Fruit fly (Drosophila melanogaster) whole organism, wandering third instar larva: ENCODE data around the gene CG1113.

Experiments used
- HLH106 ChIP-seq: fragments of 200-800 bp; optimal IDR thresholded peaks from 3 replicates; lab custom pipeline; 2019; ENCODE audit warnings: missing biosample characterization, mild to moderate bottlenecking, missing genetic modification characterization, moderate library complexity
- Hr78 ChIP-seq: fragments of >200 bp; optimal IDR thresholded peaks from 2 replicates; lab custom pipeline; 2017; ENCODE audit warnings: missing biosample characterization, missing genetic modification characterization
- N ChIP-seq: fragments of >200 bp; optimal IDR thresholded peaks from 2 replicates; lab custom pipeline; 2018; ENCODE audit warnings: missing biosample characterization, missing external identifiers, missing genetic modification characterization
- br ChIP-seq: fragments of 200-800 bp; sonication (Bioruptor generic); optimal IDR thresholded peaks from 2 replicates; lab custom pipeline; 2016; ENCODE audit warnings: missing biosample characterization, missing genetic modification characterization
- brk ChIP-seq: fragments of 200-800 bp; sonication (Bioruptor generic); optimal IDR thresholded peaks from 2 replicates; lab custom pipeline; 2016; ENCODE audit warnings: missing biosample characterization, mild to moderate bottlenecking, missing genetic modification characterization
- foxo ChIP-seq, 2 experiments: fragments of 200-800 bp; sonication (Bioruptor generic); optimal IDR thresholded peaks; 2 replicates in 1 of 2; 3 replicates in 1 of 2; lab custom pipeline; 2016 to 2017; ENCODE audit warnings: missing biosample characterization in 2 of 2, missing genetic modification characterization in 2 of 2
- h ChIP-seq: fragments of 200-800 bp; sonication (Bioruptor generic); optimal IDR thresholded peaks from 3 replicates; lab custom pipeline; 2016; ENCODE audit warnings: missing biosample characterization, mild to moderate bottlenecking, missing genetic modification characterization
- jim ChIP-seq: fragments of 175-275, 200-325 bp; sonication (Bioruptor generic); optimal IDR thresholded peaks from 2 replicates; lab custom pipeline; 2016; ENCODE audit warnings: missing biosample characterization, mild to moderate bottlenecking, missing genetic modification characterization
- pan ChIP-seq: fragments of >200 bp; optimal IDR thresholded peaks from 2 replicates; lab custom pipeline; 2017
- psq ChIP-seq: fragments of 200-800 bp; sonication (Bioruptor generic); optimal IDR thresholded peaks from 3 replicates; lab custom pipeline; 2017; ENCODE audit warnings: missing biosample characterization, mild to moderate bottlenecking, missing genetic modification characterization, moderate library complexity
- rgr ChIP-seq: fragments of 200-800 bp; sonication (Bioruptor generic); optimal IDR thresholded peaks from 3 replicates; lab custom pipeline; 2016; ENCODE audit warnings: missing biosample characterization, mild to moderate bottlenecking, missing genetic modification characterization
- usp ChIP-seq: fragments of >200 bp; optimal IDR thresholded peaks from 2 replicates; lab custom pipeline; 2017; ENCODE audit warnings: missing biosample characterization, missing genetic modification characterization

DNA sequence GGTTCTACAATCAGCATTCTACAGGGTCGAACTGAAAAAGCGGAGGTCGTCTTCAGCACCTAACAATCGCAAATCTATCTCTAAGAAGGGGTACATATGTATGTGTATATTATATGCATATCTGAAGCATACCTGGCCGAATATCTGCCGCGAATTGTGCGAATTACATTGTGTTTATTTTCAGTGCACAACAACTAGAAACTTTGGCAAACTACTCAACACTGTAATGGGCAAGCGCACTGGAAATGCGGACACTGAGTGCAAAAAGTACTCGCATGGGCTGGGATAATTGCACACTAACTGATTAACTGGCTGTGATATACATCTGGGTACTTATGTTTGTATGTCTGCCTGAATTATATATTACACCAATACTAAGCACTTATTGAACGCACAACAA, 17.9 kb downstream of the CG1113 start:
- TF ChIP-seq jim (GFP tag; lab: Kevin White, UChicago), result no peak
- TF ChIP-seq rgr, result peak; percentile 44
- no peak for TF ChIP-seq usp (GFP tag; lab: Kevin White, UChicago)
- no peak for TF ChIP-seq brk (GFP tag; lab: Kevin White, UChicago)
- TF ChIP-seq br, result peak; percentile 16
- no peak for TF ChIP-seq N (GFP tag; lab: Kevin White, UChicago)
- no peak for TF ChIP-seq pan (lab: Kevin White, UChicago)
- peak in 1 of 2 experiments; percentile 47 for TF ChIP-seq foxo (GFP tag; optimal IDR thresholded peaks at IDR 0.05; lab: Kevin White, UChicago)
- TF ChIP-seq Hr78 (GFP tag; lab: Kevin White, UChicago), result no peak
- TF ChIP-seq h (GFP tag; lab: Kevin White, UChicago), result peak; percentile 28
- TF ChIP-seq psq (GFP tag; lab: Kevin White, UChicago), result no peak
- TF ChIP-seq HLH106, result no peak
